Fruit fly (Drosophila melanogaster): Measurements from ENCODE around the gene Vps33B.

Gene Vps33B

dm6 chr3R:25462642-25463317 is 10.5 kb upstream of the Vps33B start (continued):
- TF ChIP-seq row (GFP tag; IDR thresholded peaks at IDR 0.05) (peak; percentile 73), pan (optimal IDR thresholded peaks at IDR 0.05) (no peak), pan (GFP tag; optimal IDR thresholded peaks at IDR 0.05 in 1 of 2, IDR thresholded peaks at IDR 0.05 in 1 of 2) (peak in 1 of 2 experiments; percentile 58), B-H1 (GFP tag; IDR thresholded peaks at IDR 0.05) (peak; percentile 29; the same call in 1 of the 3 replicates), CG2678 (tag; optimal IDR thresholded peaks at IDR 0.05) (peak; percentile 80), bigmax (GFP tag; optimal IDR thresholded peaks at IDR 0.05) (no peak), CG1024 (GFP tag; IDR thresholded peaks at IDR 0.05) (no peak), trh (GFP tag; optimal IDR thresholded peaks at IDR 0.05) (no peak), CG6272 (GFP tag; IDR thresholded peaks at IDR 0.05) (no peak), CG15696 (tag; optimal IDR thresholded peaks at IDR 0.05) (no peak), ase (GFP tag; IDR thresholded peaks at IDR 0.05) (no peak), Mes4 (GFP tag; optimal IDR thresholded peaks at IDR 0.05) (no peak), Vsx1 (GFP tag; optimal IDR thresholded peaks at IDR 0.05) (no peak), al (GFP tag; IDR thresholded peaks at IDR 0.05) (peak; percentile 77), Ada2b (GFP tag; IDR thresholded peaks at IDR 0.05) (peak; percentile 46; the same call in 1 of the 2 replicates), exex (tag; optimal IDR thresholded peaks at IDR 0.05) (no peak), Ravus (GFP tag; IDR thresholded peaks at IDR 0.05) (no peak), kay (GFP tag; optimal IDR thresholded peaks at IDR 0.05) (no peak), Doc2 (GFP tag; IDR thresholded peaks at IDR 0.05) (no peak), Dbx (GFP tag; IDR thresholded peaks at IDR 0.05) (no peak; the same call in 2 of the 3 replicates), Sry-β (GFP tag; optimal IDR thresholded peaks at IDR 0.05) (no peak), Neu2 (GFP tag; optimal IDR thresholded peaks at IDR 0.05; ENCODE audit: borderline replicate concordance) (no peak), dimm (GFP tag; IDR thresholded peaks at IDR 0.05) (no peak), Eip74EF (GFP tag; optimal IDR thresholded peaks at IDR 0.05) (peak in 1 of 2 experiments; percentile 15), grau (tag; optimal IDR thresholded peaks at IDR 0.05) (peak; percentile 65), CG9797 (GFP tag; optimal IDR thresholded peaks at IDR 0.05) (no peak), peb (GFP tag; IDR thresholded peaks at IDR 0.05) (no peak), CG2120 (GFP tag; optimal IDR thresholded peaks at IDR 0.05) (peak; percentile 48), CG1529 (GFP tag; optimal IDR thresholded peaks at IDR 0.05) (no peak), oc (tag; optimal IDR thresholded peaks at IDR 0.05) (peak; percentile 35), D19B (GFP tag; optimal IDR thresholded peaks at IDR 0.05) (peak; percentile 30), CG13894 (tag; optimal IDR thresholded peaks at IDR 0.05) (no peak), Dad (GFP tag; optimal IDR thresholded peaks at IDR 0.05) (no peak), Mrtf (GFP tag; IDR thresholded peaks at IDR 0.05) (no peak), grn (GFP tag; optimal IDR thresholded peaks at IDR 0.05) (peak; percentile 75), CrebB (tag; optimal IDR thresholded peaks at IDR 0.05) (no peak), CG10979 (tag; optimal IDR thresholded peaks at IDR 0.05) (peak; percentile 30), CG11560 (tag; IDR thresholded peaks at IDR 0.05) (no peak), CG10543 (GFP tag; optimal IDR thresholded peaks at IDR 0.05) (no peak), CG13624 (GFP tag; optimal IDR thresholded peaks at IDR 0.05) (no peak), zen (tag; optimal IDR thresholded peaks at IDR 0.05) (no peak), D19A (tag; optimal IDR thresholded peaks at IDR 0.05) (peak; percentile 76), salm (tag; optimal IDR thresholded peaks at IDR 0.05) (no peak), jumu (GFP tag; optimal IDR thresholded peaks at IDR 0.05) (no peak), tup (GFP tag; optimal IDR thresholded peaks at IDR 0.05) (no peak), Poxn (GFP tag; IDR thresholded peaks at IDR 0.05) (no peak), Rfx (GFP tag; IDR thresholded peaks at IDR 0.05) (peak; percentile 82; the same call in 1 of the 2 replicates), prd (optimal IDR thresholded peaks at IDR 0.05) (no peak), prd (GFP tag; IDR thresholded peaks at IDR 0.05) (peak; percentile 56; the same call in 1 of the 3 replicates), CG12769 (tag; optimal IDR thresholded peaks at IDR 0.05) (peak; percentile 40), CG17385 (GFP tag; optimal IDR thresholded peaks at IDR 0.05) (peak; percentile 46)
